Worm (Caenorhabditis elegans): Measurements from ENCODE around the gene cnx-1.

Gene cnx-1

DNA sequence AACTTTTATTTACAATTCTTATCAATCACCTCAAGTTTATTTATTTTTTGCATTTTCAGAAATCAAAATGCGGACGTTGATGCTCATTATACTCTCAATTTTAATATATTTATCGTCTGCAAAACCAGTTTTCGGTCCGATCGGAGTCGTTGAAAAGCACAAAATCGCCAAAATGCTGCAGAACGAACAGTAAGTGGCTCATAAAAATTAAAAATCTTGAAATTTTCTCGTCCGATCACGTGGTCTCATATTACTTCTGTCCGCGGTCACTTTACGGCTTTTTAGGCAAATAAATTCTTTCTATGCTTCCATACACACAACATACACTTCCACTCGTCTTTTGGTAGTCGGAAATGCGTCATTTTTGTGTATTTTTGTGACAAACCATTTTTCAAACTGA, 26.8 kb upstream of the cnx-1 start, which contains the start of gene K11H3.5:
TSS of gene K11H3.5 (plus strand) at position 54 of the 400 bp plus-strand sequence.
- no peak for TF ChIP-seq zip-4 (GFP tag; optimal IDR thresholded peaks at IDR 0.05)
- no peak for TF ChIP-seq lin-39 (tag; optimal IDR thresholded peaks at IDR 0.05)
- TF ChIP-seq efl-1 (optimal IDR thresholded peaks at IDR 0.05) = no peak
- TF ChIP-seq efl-1 (GFP tag; optimal IDR thresholded peaks at IDR 0.05 in 1 of 2) = peak in 1 of 2 experiments; percentile 64

ce11 chrIII:9834888-9835287, 18.0 kb upstream of the cnx-1 start, which contains the start of gene K11H3.8:
K11H3.8 (plus strand) TSS chrIII:9835188.
- TF ChIP-seq sup-37 (GFP tag; optimal IDR thresholded peaks at IDR 0.05) = no peak
- TF ChIP-seq swsn-7 (tag; optimal IDR thresholded peaks at IDR 0.05) = no peak

DNA sequence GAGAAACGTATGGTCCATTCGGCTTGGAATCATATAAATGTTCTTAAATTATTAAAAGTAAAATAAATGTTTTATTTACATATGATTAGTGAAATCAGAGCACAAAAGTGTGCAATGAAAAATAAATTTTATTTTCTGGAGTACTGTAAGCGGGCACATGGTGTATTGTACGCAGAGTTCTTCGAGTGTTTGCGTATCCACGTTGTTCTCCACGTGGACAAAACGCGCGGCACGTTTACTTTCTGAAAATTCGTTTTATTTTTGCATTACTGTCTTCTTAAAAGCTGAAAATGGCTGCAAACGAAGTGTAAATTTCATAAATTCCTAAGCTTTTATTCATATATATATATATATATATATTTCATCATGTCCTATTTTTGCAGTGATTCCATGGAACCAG, 15.6 kb upstream of the cnx-1 start:
- TF ChIP-seq skn-1 (tag; optimal IDR thresholded peaks at IDR 0.05) (no peak), fkh-4 (tag; optimal IDR thresholded peaks at IDR 0.05; ENCODE audit: borderline replicate concordance) (no peak), lin-39 (tag; optimal IDR thresholded peaks at IDR 0.05) (no peak), lsy-2 (tag; optimal IDR thresholded peaks at IDR 0.05) (no peak), nhr-11 (tag; optimal IDR thresholded peaks at IDR 0.05) (no peak), egl-27 (tag; optimal IDR thresholded peaks at IDR 0.05) (no peak), mef-2 (tag; optimal IDR thresholded peaks at IDR 0.05) (no peak), unc-30 (tag; optimal IDR thresholded peaks at IDR 0.05) (no peak), unc-130 (tag; optimal IDR thresholded peaks at IDR 0.05) (no peak), dpl-1 (GFP tag; optimal IDR thresholded peaks at IDR 0.05) (no peak), nhr-12 (tag; optimal IDR thresholded peaks at IDR 0.05) (no peak), xbp-1 (tag; optimal IDR thresholded peaks at IDR 0.05) (no peak), tlp-1 (tag; optimal IDR thresholded peaks at IDR 0.05) (no peak), isw-1 (GFP tag; IDR thresholded peaks at IDR 0.05) (no peak), ceh-8 (GFP tag; optimal IDR thresholded peaks at IDR 0.05) (no peak)

- TF ChIP-seq ets-5 (GFP tag; IDR thresholded peaks at IDR 0.05) (no peak), tbx-2 (tag; optimal IDR thresholded peaks at IDR 0.05) (no peak), nhr-28 (tag; optimal IDR thresholded peaks at IDR 0.05) (no peak), lin-39 (tag; optimal IDR thresholded peaks at IDR 0.05) (no peak), aly-2 (tag; optimal IDR thresholded peaks at IDR 0.05) (no peak), nhr-19 (GFP tag; conservative IDR thresholded peaks at IDR 0.05) (no peak), nhr-84 (tag; optimal IDR thresholded peaks at IDR 0.05) (no peak), ceh-82 (tag; optimal IDR thresholded peaks at IDR 0.05) (no peak), fkh-8 (tag; optimal IDR thresholded peaks at IDR 0.05) (no peak), mab-9 (GFP tag; IDR thresholded peaks at IDR 0.05) (no peak)
Observed at ce11 chrIII:9830502-9830901, 13.6 kb upstream of the cnx-1 start, which contains the start of gene ZK632.12. ZK632.12 (plus strand) TSS chrIII:9830802.

DNA sequence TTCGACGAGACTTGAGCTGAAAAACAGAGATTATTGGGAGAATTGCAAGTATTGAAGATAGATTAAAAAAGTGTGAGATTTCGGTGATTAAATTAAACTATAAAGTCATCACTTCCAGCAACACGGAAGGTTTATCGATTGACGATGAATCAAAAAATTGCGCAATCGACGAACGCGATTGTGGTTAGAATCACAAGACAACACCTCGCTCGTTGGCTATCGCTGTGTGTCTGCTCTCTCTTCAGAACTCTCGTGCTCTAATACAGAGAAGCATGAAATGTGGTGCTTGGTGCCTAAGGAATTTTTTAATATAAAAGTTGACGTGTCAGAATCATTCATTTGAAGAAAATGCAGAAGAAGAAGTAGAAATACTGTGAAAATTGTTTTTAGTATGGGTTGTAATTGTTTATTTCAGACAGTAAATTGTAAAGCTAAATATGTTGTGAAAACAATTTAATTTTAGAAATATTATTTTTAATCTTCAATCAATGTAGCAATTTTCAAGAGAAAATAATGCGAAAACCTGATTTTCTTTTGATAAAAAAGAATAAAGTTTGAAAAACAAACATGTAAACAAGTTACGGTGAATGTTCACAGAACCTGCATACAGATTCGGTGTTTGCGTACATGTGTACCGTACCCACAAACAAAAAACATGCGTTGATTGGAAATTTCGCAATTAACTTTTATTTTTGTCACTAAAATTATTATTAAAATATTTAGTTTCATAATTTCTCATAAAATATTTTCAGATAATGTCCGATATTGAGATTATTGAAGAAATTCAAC, 10.4 kb upstream of the cnx-1 start, which contains the start of the genes ZK632.10 and ZK632.11:
TSS of gene ZK632.10 (minus strand) at position 560 of the 789 bp plus-strand sequence.
TSS of gene ZK632.11 (plus strand) at position 753 of the 789 bp plus-strand sequence.
- TF ChIP-seq snu-23 (GFP tag; optimal IDR thresholded peaks at IDR 0.05) = peak; percentile 46
- peak; percentile 87 for TF ChIP-seq F16B12.6 (tag; optimal IDR thresholded peaks at IDR 0.05)
- peak; percentile 46 for TF ChIP-seq nhr-47 (tag; optimal IDR thresholded peaks at IDR 0.05)
- peak; percentile 53 for TF ChIP-seq nhr-85 (tag)
- peak; percentile 97 to 99 for TF ChIP-seq lsy-2 (tag; optimal IDR thresholded peaks at IDR 0.05)
- TF ChIP-seq unc-98 (GFP tag; IDR thresholded peaks at IDR 0.05) = no peak
- peak; percentile 23; the same call in 1 of the 2 replicates for TF ChIP-seq nhr-19 (GFP tag; conservative IDR thresholded peaks at IDR 0.05)
- TF ChIP-seq zag-1 (tag; optimal IDR thresholded peaks at IDR 0.05) = no peak
- TF ChIP-seq ceh-82 (tag; optimal IDR thresholded peaks at IDR 0.05) = peak in 1 of 3 experiments; percentile 51
- TF ChIP-seq skn-1 (tag; optimal IDR thresholded peaks at IDR 0.05) = peak; percentile 81
- TF ChIP-seq pag-3 (tag; optimal IDR thresholded peaks at IDR 0.05; ENCODE audit: borderline replicate concordance, insufficient read depth) = no peak
- TF ChIP-seq lin-15B (tag; optimal IDR thresholded peaks at IDR 0.05) = peak; percentile 15
- peak; percentile 81 for TF ChIP-seq mep-1 (tag; optimal IDR thresholded peaks at IDR 0.05)
- TF ChIP-seq dpl-1 (GFP tag; optimal IDR thresholded peaks at IDR 0.05) = peak; percentile 26 to 76 (median 44)
- TF ChIP-seq hpl-2 (GFP tag; optimal IDR thresholded peaks at IDR 0.05) = no peak
- peak; percentile 28 for TF ChIP-seq swsn-7 (tag; optimal IDR thresholded peaks at IDR 0.05)
- no peak for TF ChIP-seq ceh-63 (GFP tag; optimal IDR thresholded peaks at IDR 0.05)
- peak; percentile 55 for TF ChIP-seq C16A3.4 (tag; optimal IDR thresholded peaks at IDR 0.05)
- peak; percentile 3 for TF ChIP-seq C04F5.9 (tag; optimal IDR thresholded peaks at IDR 0.05)
- TF ChIP-seq lin-14 (GFP tag; optimal IDR thresholded peaks at IDR 0.05) = peak; percentile 46
- peak; percentile 15 for TF ChIP-seq fkh-8 (tag; optimal IDR thresholded peaks at IDR 0.05)
- no peak for TF ChIP-seq nhr-11 (tag; optimal IDR thresholded peaks at IDR 0.05)
- peak; percentile 2 for TF ChIP-seq nhr-77 (tag; optimal IDR thresholded peaks at IDR 0.05)

Data from whole organism, L1 larva.